Fruit fly (Drosophila melanogaster) S2 (cell line): ENCODE results near the gene CG12075.

Experiments used
- CG8478 ChIP-seq: fragments of >200 bp; optimal IDR thresholded peaks from 2 replicates; lab custom pipeline; 2018
- CTCF ChIP-seq, 2 experiments: fragments of >200 bp; optimal IDR thresholded peaks; 2 replicates each; lab custom pipeline; 2018

Gene CG12075

dm6 chrX:8839370-8839769 is 1.2 kb downstream of the CG12075 start:
- no peak for TF ChIP-seq CG8478 (lab: Kevin White, UChicago)
- no peak for TF ChIP-seq CTCF (optimal IDR thresholded peaks at IDR 0.05; lab: Kevin White, UChicago)

DNA sequence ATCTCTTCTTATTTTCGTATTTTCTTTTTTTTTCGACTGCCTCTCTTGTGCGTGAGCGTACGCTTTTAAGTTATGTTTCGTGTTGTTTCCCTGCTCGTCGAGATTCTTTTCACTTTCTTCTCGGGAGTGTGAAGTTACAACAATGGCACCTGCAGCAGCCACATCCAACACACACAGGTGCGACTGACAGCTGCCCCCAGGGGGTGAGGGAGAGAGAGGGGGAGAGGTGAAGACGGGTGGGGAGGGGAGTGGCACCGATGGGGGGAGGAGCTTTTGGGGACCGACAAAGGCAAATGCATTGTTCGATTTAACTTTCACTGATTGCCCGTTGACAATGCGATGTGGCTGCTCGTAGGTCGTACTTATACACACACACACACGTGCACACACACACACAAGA is 3.3 kb downstream of the CG12075 start:
- TF ChIP-seq CTCF (optimal IDR thresholded peaks at IDR 0.05; lab: Kevin White, UChicago), result no peak
- TF ChIP-seq CG8478 (lab: Kevin White, UChicago), result no peak

- TF ChIP-seq CG8478 (lab: Kevin White, UChicago) (no peak), CTCF (optimal IDR thresholded peaks at IDR 0.05; lab: Kevin White, UChicago) (no peak)
Measured at dm6 chrX:8843755-8844154, 5.6 kb downstream of the CG12075 start.

dm6 chrX:8852170-8852569 is 14.0 kb downstream of the CG12075 start:
- TF ChIP-seq CG8478 (lab: Kevin White, UChicago) (no peak), CTCF (optimal IDR thresholded peaks at IDR 0.05; lab: Kevin White, UChicago) (no peak)

dm6 chrX:8857098-8857724 is 19.1 kb downstream of the CG12075 start:
- TF ChIP-seq CTCF (optimal IDR thresholded peaks at IDR 0.05; lab: Kevin White, UChicago), result no peak
- TF ChIP-seq CG8478 (lab: Kevin White, UChicago), result no peak

DNA sequence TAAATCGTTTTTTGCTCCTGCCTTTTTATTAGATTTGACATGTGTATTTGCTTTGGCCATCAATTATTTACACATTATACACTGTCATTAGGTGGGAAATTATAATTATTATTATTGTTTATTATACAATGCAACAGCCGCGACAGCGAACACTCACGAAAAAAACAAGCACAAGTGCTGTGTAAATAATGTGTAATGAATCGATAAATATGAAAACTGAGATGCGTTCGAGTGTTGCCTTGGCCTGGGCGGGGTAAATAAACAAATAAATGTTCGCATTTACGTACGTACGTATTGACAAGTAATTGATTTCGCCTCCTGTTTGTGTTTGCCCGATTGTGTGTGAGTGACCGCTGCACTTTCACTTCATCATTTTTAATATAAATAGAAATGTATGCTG is 20.6 kb downstream of the CG12075 start:
- TF ChIP-seq CG8478 (lab: Kevin White, UChicago) (no peak), CTCF (optimal IDR thresholded peaks at IDR 0.05; lab: Kevin White, UChicago) (no peak)

DNA sequence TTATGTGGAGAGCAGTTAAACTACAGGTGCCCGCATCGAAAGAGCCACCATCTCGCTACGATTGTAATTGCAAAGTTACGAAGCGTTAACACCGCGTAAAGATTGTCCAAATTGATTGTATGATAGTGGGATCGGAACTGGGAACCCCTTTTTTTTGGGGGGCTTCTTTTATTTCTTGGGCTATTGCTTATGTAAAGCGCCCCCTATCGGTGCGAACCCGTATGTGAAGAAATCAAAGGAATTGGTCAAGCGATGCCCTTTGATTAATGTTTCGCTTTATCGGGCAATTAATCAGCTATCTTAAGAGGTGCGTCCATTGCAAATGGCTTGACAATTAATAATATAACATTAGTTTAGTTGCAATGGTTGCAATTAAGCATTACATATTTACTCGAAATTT is 21.4 kb downstream of the CG12075 start:
- TF ChIP-seq CTCF (optimal IDR thresholded peaks at IDR 0.05; lab: Kevin White, UChicago) (peak; percentile 35 to 53), CG8478 (lab: Kevin White, UChicago) (no peak)

DNA sequence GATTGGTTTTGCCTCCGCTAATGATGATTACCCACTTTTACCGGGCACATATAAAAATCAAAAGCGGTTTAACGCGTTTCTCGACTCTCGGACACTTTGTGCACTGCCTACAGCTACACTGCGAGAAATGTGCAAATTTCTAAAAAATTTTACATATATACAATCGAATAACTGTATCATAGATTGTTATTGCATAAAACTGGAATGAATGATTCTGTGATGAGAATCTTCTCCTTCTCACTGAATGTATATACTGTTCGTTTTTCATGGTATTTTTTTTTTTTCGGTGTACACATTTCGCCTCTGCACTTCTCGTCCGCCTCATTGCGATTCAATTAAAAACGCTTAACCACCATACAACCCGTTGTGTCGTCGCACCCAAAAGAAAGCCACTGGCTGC is 23.1 kb downstream of the CG12075 start:
- no peak for TF ChIP-seq CTCF (optimal IDR thresholded peaks at IDR 0.05; lab: Kevin White, UChicago)
- TF ChIP-seq CG8478 (lab: Kevin White, UChicago), result no peak

DNA sequence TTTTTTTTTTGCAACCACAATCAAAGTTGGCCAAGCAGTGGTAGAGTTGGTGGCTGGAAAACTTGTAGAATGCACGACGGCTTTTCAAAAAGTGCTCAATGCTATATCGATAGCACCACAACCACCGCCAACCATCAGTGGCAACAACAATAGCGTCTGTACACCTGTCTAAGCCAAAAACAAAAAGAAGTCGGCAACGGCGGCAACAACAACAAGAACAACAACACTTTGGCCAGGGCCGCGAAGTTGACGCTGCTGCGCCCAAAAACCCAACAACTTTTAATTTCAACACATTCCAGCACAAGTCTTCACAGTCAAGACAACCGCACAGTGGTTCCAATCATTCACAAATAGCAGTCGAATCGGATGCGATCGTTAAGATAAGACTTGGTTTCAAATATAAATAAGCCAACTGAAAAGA is 25.0 kb downstream of the CG12075 start:
- TF ChIP-seq CTCF (optimal IDR thresholded peaks at IDR 0.05; lab: Kevin White, UChicago) (no peak), CG8478 (lab: Kevin White, UChicago) (no peak)

dm6 chrX:8863554-8864498 is 25.7 kb downstream of the CG12075 start:
- TF ChIP-seq CTCF (optimal IDR thresholded peaks at IDR 0.05; lab: Kevin White, UChicago), result no peak
- no peak for TF ChIP-seq CG8478 (lab: Kevin White, UChicago)

DNA sequence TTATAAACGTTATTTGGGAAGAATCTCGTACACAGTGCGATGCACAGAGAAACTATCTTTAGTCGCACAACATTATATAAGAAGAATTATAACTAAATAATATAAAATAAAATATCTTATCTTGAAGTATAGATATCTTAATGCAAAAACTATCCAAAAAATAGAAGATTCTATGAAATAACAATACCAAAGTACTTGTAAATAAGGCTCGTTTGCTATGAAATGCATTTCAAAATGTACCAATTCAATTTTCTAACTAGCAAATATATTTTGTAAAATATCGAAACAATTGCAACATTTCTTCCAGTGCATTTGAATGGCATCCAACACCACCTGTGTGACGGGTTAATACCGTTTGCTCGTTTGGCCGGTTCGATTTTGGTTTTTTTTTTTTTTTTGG is 28.1 kb downstream of the CG12075 start:
- no peak for TF ChIP-seq CG8478 (lab: Kevin White, UChicago)
- no peak for TF ChIP-seq CTCF (optimal IDR thresholded peaks at IDR 0.05; lab: Kevin White, UChicago)

DNA sequence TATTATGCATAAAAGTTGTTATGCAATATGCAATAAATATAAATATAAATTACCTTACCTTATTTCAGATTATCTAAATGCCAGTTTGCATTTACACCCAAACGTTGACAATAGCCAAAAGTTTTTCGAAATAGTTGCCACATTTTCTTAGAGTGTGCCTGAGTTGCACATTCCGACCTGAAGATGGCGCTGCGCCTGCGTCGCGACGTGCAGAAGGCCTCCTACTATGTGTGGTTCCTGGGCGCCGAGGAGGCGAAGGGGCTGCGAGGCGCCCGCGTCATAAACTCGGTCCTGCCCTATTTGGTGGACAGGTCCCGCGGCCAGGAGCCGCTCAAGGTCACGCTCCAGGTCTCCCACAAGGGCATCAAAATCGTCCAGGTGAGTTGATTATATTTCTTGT is 29.4 kb downstream of the CG12075 start:
- TF ChIP-seq CTCF (optimal IDR thresholded peaks at IDR 0.05; lab: Kevin White, UChicago) (peak; percentile 74 to 77), CG8478 (lab: Kevin White, UChicago) (no peak)

DNA sequence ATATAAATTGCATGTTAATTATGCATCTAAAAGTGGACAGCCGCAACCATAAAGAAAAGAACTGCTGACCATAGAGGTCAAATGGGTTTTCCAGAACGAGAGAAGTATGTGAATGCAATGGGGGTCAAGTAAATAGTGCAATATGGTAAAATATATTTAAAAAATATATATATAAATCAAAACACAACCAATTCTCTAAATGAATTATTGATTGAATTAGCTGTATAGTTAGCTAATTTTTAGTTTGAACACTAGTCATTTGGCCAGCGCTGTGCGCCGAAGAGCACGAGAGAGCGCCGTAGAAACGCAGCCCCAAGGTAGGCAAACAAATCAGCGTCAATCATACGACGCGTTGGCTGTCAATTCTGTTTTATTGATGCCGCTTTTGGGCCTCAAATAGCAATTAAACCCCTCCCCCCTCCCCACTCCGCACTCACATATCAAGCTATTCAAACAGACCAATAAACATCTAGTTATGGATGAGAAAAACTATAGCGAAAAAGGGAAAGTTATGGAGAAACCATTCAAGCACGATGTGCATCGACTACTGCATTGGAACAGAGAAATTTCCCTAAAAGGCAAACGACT is 40.9 kb downstream of the CG12075 start:
- TF ChIP-seq CG8478 (lab: Kevin White, UChicago), result no peak
- no peak for TF ChIP-seq CTCF (optimal IDR thresholded peaks at IDR 0.05; lab: Kevin White, UChicago)

dm6 chrX:8881729-8882128 is 43.6 kb downstream of the CG12075 start:
- TF ChIP-seq CG8478 (lab: Kevin White, UChicago) (no peak), CTCF (optimal IDR thresholded peaks at IDR 0.05; lab: Kevin White, UChicago) (no peak)

- no peak for TF ChIP-seq CTCF (optimal IDR thresholded peaks at IDR 0.05; lab: Kevin White, UChicago)
- TF ChIP-seq CG8478 (lab: Kevin White, UChicago), result no peak
Measured at dm6 chrX:8883388-8883787, 45.3 kb downstream of the CG12075 start.
